Worm (Caenorhabditis elegans) whole organism, L4 larva: Measurements from ENCODE around the gene C17G10.1.

Experiments used
- F10B5.3 ChIP-seq: sonication (generic microtip); optimal IDR thresholded peaks from 2 replicates; lab custom pipeline; 2016; ENCODE audit warnings: mild to moderate bottlenecking, missing genetic modification characterization, missing compliant biosample characterization
- F26F4.8 ChIP-seq: fragments of 200-800 bp; sonication (Bioruptor generic); conservative IDR thresholded peaks from 2 replicates; pipeline ENCODE4 v1.3.6; 2022; ENCODE audit warnings: missing genetic modification characterization, missing compliant biosample characterization
- F37D6.2 ChIP-seq: sonication (generic microtip); optimal IDR thresholded peaks from 2 replicates; lab custom pipeline; 2016; ENCODE audit warnings: mild to moderate bottlenecking, missing genetic modification characterization, missing compliant biosample characterization
- T20F7.1 ChIP-seq: fragments of 200-800 bp; sonication (Bioruptor generic); optimal IDR thresholded peaks from 2 replicates; lab custom pipeline; 2018; ENCODE audit warnings: mild to moderate bottlenecking, missing genetic modification characterization, missing compliant biosample characterization
- T26A8.4 ChIP-seq: fragments of 200-800 bp; sonication (Bioruptor generic); IDR thresholded peaks from 2 replicates; pipeline ENCODE4 v1.3.6; 2022; ENCODE audit warnings: missing genetic modification characterization, missing compliant biosample characterization
- Y75B8A.6 ChIP-seq: fragments of 200-800 bp; sonication (Bioruptor generic); IDR thresholded peaks from 2 replicates; pipeline ENCODE4 v1.3.6; 2022; ENCODE audit warnings: missing genetic modification reagents, missing genetic modification characterization, missing compliant biosample characterization
- ama-1 ChIP-seq: fragments of 150-350 bp; optimal IDR thresholded peaks from 2 replicates; lab custom pipeline; 2014; ENCODE audit warnings: inconsistent platforms, mixed read lengths
- attf-4 ChIP-seq: sonication (generic microtip); optimal IDR thresholded peaks from 3 replicates; lab custom pipeline; 2017; ENCODE audit warnings: missing biosample characterization, missing genetic modification characterization
- ceh-32 ChIP-seq: sonication (generic microtip); optimal IDR thresholded peaks from 2 replicates; lab custom pipeline; 2016; ENCODE audit warnings: mild to moderate bottlenecking, missing genetic modification characterization, missing compliant biosample characterization; ENCODE audit not compliant: poor library complexity
- ceh-62 ChIP-seq: sonication (generic microtip); optimal IDR thresholded peaks from 2 replicates; lab custom pipeline; 2017; ENCODE audit warnings: missing biosample characterization, missing genetic modification characterization
- daf-16 ChIP-seq, 3 experiments: sonication (generic microtip); optimal IDR thresholded peaks; 2 replicates each; lab custom pipeline; 2016 to 2017; ENCODE audit warnings: missing genetic modification characterization in 3 of 3, missing genetic modification reagents in 3 of 3, mild to moderate bottlenecking in 2 of 3, missing compliant biosample characterization in 2 of 3, missing biosample characterization in 1 of 3, moderate library complexity in 1 of 3
- dmd-6 ChIP-seq: fragments of 200-800 bp; sonication (Bioruptor generic); IDR thresholded peaks from 2 replicates; pipeline ENCODE4 v1.3.6; 2022; ENCODE audit warnings: missing genetic modification reagents, missing genetic modification characterization, missing compliant biosample characterization
- dmd-9 ChIP-seq: fragments of 200-800 bp; sonication (Bioruptor generic); IDR thresholded peaks from 2 replicates; pipeline ENCODE4 v1.3.6; 2022; ENCODE audit warnings: missing genetic modification reagents, missing genetic modification characterization, missing compliant biosample characterization
- gei-8 ChIP-seq: fragments of 200-800 bp; sonication (Bioruptor generic); optimal IDR thresholded peaks from 2 replicates; lab custom pipeline; 2018; ENCODE audit warnings: mild to moderate bottlenecking, missing genetic modification characterization, missing compliant biosample characterization
- hmg-1.1 ChIP-seq: fragments of 200-800 bp; sonication (Bioruptor generic); IDR thresholded peaks from 2 replicates; pipeline ENCODE4 v1.3.6; 2022; ENCODE audit warnings: missing genetic modification reagents, missing genetic modification characterization, missing compliant biosample characterization
- lin-1 ChIP-seq: fragments of 200-800 bp; sonication (Bioruptor generic); IDR thresholded peaks from 2 replicates; pipeline ENCODE4 v1.3.6; 2022; ENCODE audit warnings: missing genetic modification reagents, missing genetic modification characterization, missing compliant biosample characterization
- lin-13 ChIP-seq: fragments of 150-350 bp; optimal IDR thresholded peaks from 2 replicates; lab custom pipeline; 2014; ENCODE audit warnings: missing biosample characterization, missing genetic modification reagents, missing genetic modification characterization
- lin-38 ChIP-seq: fragments of 200-800 bp; sonication (Bioruptor generic); IDR thresholded peaks from 2 replicates; pipeline ENCODE4 v1.3.6; 2022; ENCODE audit warnings: missing genetic modification reagents, missing genetic modification characterization, missing compliant biosample characterization
- lir-3 ChIP-seq: sonication (generic microtip); optimal IDR thresholded peaks from 2 replicates; lab custom pipeline; 2016; ENCODE audit warnings: mild to moderate bottlenecking, missing genetic modification characterization, missing compliant biosample characterization
- lsy-2 ChIP-seq, 2 experiments: fragments of 150-350 bp in 1 of 2; sonication (generic microtip) in 1 of 2; optimal IDR thresholded peaks; 2 replicates each; lab custom pipeline; 2014 to 2017; ENCODE audit warnings: missing biosample characterization in 2 of 2, missing genetic modification characterization in 2 of 2
- mdt-29 ChIP-seq: fragments of 200-800 bp; sonication (Bioruptor generic); IDR thresholded peaks from 2 replicates; pipeline ENCODE4 v1.3.6; 2022; ENCODE audit warnings: missing genetic modification reagents, missing genetic modification characterization, missing compliant biosample characterization
- mxl-3 ChIP-seq: fragments of 200-800 bp; sonication (Bioruptor generic); optimal IDR thresholded peaks from 2 replicates; lab custom pipeline; 2018; ENCODE audit warnings: mild to moderate bottlenecking, missing genetic modification characterization, missing compliant biosample characterization
- nhr-11 ChIP-seq: fragments of 150-350 bp; optimal IDR thresholded peaks from 2 replicates; lab custom pipeline; 2014; ENCODE audit warnings: missing biosample characterization, missing genetic modification characterization
- nhr-111 ChIP-seq: fragments of 200-800 bp; sonication (Bioruptor generic); optimal IDR thresholded peaks from 2 replicates; lab custom pipeline; 2018; ENCODE audit warnings: mild to moderate bottlenecking, missing genetic modification characterization, missing compliant biosample characterization
- nhr-25 ChIP-seq: sonication (generic microtip); optimal IDR thresholded peaks from 2 replicates; lab custom pipeline; 2017; ENCODE audit warnings: missing genetic modification characterization, mild to moderate bottlenecking, missing compliant biosample characterization, antibody characterized with exemption, moderate library complexity, borderline replicate concordance; ENCODE audit not compliant: insufficient read depth
- nhr-28 ChIP-seq: fragments of 150-350 bp; optimal IDR thresholded peaks from 2 replicates; lab custom pipeline; 2014; ENCODE audit warnings: missing biosample characterization, missing genetic modification characterization
- pha-4 ChIP-seq, 2 experiments: fragments of 150-350 bp in 1 of 2; fragments of 200-800 bp in 1 of 2; sonication (Bioruptor generic) in 1 of 2; IDR thresholded peaks in 1 of 2; optimal IDR thresholded peaks in 1 of 2; 2 replicates each; pipeline versions ENCODE4 v1.3.6 to Lab custom; 2014 to 2022; ENCODE audit warnings: missing genetic modification characterization in 2 of 2, missing genetic modification reagents in 2 of 2, missing biosample characterization in 1 of 2, missing compliant biosample characterization in 1 of 2
- rbr-2 ChIP-seq: sonication (generic microtip); optimal IDR thresholded peaks from 2 replicates; lab custom pipeline; 2016; ENCODE audit warnings: missing genotype, missing genetic modification characterization, missing compliant biosample characterization
- saeg-2 ChIP-seq: fragments of 200-800 bp; sonication (Bioruptor generic); IDR thresholded peaks from 2 replicates; pipeline ENCODE4 v1.3.6; 2022; ENCODE audit warnings: missing genetic modification reagents, missing genetic modification characterization, missing compliant biosample characterization
- sdz-12 ChIP-seq: fragments of 200-800 bp; sonication (Bioruptor generic); optimal IDR thresholded peaks from 2 replicates; lab custom pipeline; 2018; ENCODE audit warnings: mild to moderate bottlenecking, missing genetic modification characterization, missing compliant biosample characterization
- snpc-4 ChIP-seq: fragments of 150-350 bp; optimal IDR thresholded peaks from 2 replicates; lab custom pipeline; 2014; ENCODE audit warnings: missing biosample characterization, missing genetic modification characterization
- spr-1 ChIP-seq: sonication (generic microtip); optimal IDR thresholded peaks from 2 replicates; lab custom pipeline; 2016; ENCODE audit warnings: mild to moderate bottlenecking, missing genetic modification characterization, missing compliant biosample characterization
- spr-3 ChIP-seq: fragments of 200-800 bp; sonication (Bioruptor generic); optimal IDR thresholded peaks from 2 replicates; lab custom pipeline; 2018; ENCODE audit warnings: mild to moderate bottlenecking, missing genetic modification characterization, missing compliant biosample characterization
- tra-1 ChIP-seq: fragments of 200-800 bp; sonication (Bioruptor generic); IDR thresholded peaks from 2 replicates; pipeline ENCODE4 v1.3.6; 2022; ENCODE audit warnings: missing genetic modification reagents, missing genetic modification characterization, missing compliant biosample characterization
- unc-62 ChIP-seq, 3 experiments: fragments of 150-350 bp in 1 of 3; sonication (generic microtip); optimal IDR thresholded peaks in 2 of 3; peaks in 1 of 3; 1 replicate in 1 of 3; 2 replicates in 2 of 3; lab custom pipeline; 2014 to 2017; ENCODE audit warnings: missing biosample characterization in 3 of 3, missing genetic modification characterization in 3 of 3, missing genetic modification reagents in 3 of 3, missing genotype in 1 of 3
- zag-1 ChIP-seq: fragments of 150-350 bp; optimal IDR thresholded peaks from 2 replicates; lab custom pipeline; 2014; ENCODE audit warnings: missing biosample characterization, missing genetic modification characterization
- zfp-3 ChIP-seq: fragments of 200-800 bp; sonication (Bioruptor generic); conservative IDR thresholded peaks from 2 replicates; pipeline ENCODE4 v1.3.6; 2022; ENCODE audit warnings: missing genetic modification reagents, missing genetic modification characterization, missing compliant biosample characterization
- ztf-11 ChIP-seq: fragments of 150-350 bp; optimal IDR thresholded peaks from 2 replicates; lab custom pipeline; 2014; ENCODE audit warnings: missing biosample characterization, missing genetic modification characterization

C17G10.1 gene

ce11 chrII:5599326-5600044, 3.1 kb downstream of the C17G10.1 start, which contains the start of gene C17G10.10 (continued):
- no peak for TF ChIP-seq tra-1 (GFP tag; lab: Robert Waterston, UW)
- no peak for TF ChIP-seq unc-62 (GFP tag; optimal IDR thresholded peaks at IDR 0.05 in 1 of 2; lab: Kevin White, UChicago)
- no peak for TF ChIP-seq unc-62 (tag; optimal IDR thresholded peaks at IDR 0.05; lab: Kevin White, UChicago)
- no peak for TF ChIP-seq ceh-32 (tag; lab: Kevin White, UChicago)
- TF ChIP-seq mxl-3: peak; percentile 27
- TF ChIP-seq attf-4 (tag; lab: Kevin White, UChicago): no peak
- TF ChIP-seq spr-1 (tag; lab: Kevin White, UChicago): peak; percentile 76
- TF ChIP-seq T26A8.4 (GFP tag; lab: Robert Waterston, UW): peak; percentile 88; the same call in 1 of the 2 replicates
- TF ChIP-seq F10B5.3 (tag; lab: Kevin White, UChicago): peak; percentile 24
- TF ChIP-seq F37D6.2: no peak
- no peak for TF ChIP-seq F26F4.8 (GFP tag; lab: Robert Waterston, UW)
- TF ChIP-seq lin-13 (GFP tag; lab: Kevin White, UChicago): peak; percentile 39
- peak; percentile 33; the same call in 1 of the 2 replicates for TF ChIP-seq lin-1 (GFP tag; lab: Robert Waterston, UW)
- peak; percentile 67 for TF ChIP-seq rbr-2 (tag; lab: Kevin White, UChicago)
- peak in 1 of 2 experiments; percentile 65 for TF ChIP-seq lsy-2 (tag; optimal IDR thresholded peaks at IDR 0.05; lab: Kevin White, UChicago)
- peak; percentile 59 for TF ChIP-seq nhr-111 (GFP tag; lab: Kevin White, UChicago)
- peak; percentile 70 for TF ChIP-seq spr-3 (GFP tag; lab: Kevin White, UChicago)
- peak; percentile 72 for TF ChIP-seq nhr-28
- TF ChIP-seq pha-4 (GFP tag; IDR thresholded peaks at IDR 0.05; lab: Robert Waterston, UW): peak; percentile 50
- peak; percentile 6 for TF ChIP-seq pha-4 (tag; optimal IDR thresholded peaks at IDR 0.05; lab: Kevin White, UChicago)
- peak; percentile 58; the same call in 1 of the 2 replicates for TF ChIP-seq hmg-1.1 (GFP tag; lab: Robert Waterston, UW)
- TF ChIP-seq saeg-2 (GFP tag; lab: Robert Waterston, UW): no peak
- no peak for TF ChIP-seq Y75B8A.6
- peak; percentile 26 for TF ChIP-seq nhr-11 (tag; lab: Kevin White, UChicago)
- peak; percentile 35 to 79 for TF ChIP-seq daf-16 (GFP tag; optimal IDR thresholded peaks at IDR 0.05; lab: Kevin White, UChicago)
- TF ChIP-seq daf-16 (tag; optimal IDR thresholded peaks at IDR 0.05; lab: Kevin White, UChicago): peak; percentile 82
- TF ChIP-seq, all 104 proteins: peak for 44

DNA sequence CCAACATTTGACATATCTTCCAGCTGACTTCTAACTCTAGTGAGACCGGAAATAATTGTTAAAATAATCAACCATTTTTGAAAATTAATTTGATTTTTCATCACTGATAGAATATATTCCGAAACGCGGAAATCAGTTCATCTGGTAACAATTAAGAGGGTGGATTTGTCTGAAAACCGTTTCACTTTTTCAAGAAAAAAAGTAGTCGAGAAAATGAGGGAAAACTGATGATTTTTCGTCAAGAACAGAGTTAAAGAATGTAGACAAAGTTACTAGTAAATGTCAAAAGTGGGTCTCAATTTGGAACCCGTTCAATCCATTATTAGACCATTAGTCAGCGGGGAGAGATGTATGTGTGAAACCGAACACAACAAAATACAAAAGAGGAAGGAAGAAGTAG, 6.8 kb downstream of the C17G10.1 start, which contains the start of gene C17G10.6:
Gene C17G10.6, minus strand, starts transcription at position 101 of the 400 bp plus-strand sequence.
- TF ChIP-seq zag-1 (tag; lab: Kevin White, UChicago): no peak
- no peak for TF ChIP-seq sdz-12
- TF ChIP-seq T20F7.1: no peak
- TF ChIP-seq dmd-9: no peak
- no peak for TF ChIP-seq spr-3 (GFP tag; lab: Kevin White, UChicago)
- no peak for TF ChIP-seq ceh-62 (tag; lab: Kevin White, UChicago)
- no peak for TF ChIP-seq ztf-11 (tag; lab: Kevin White, UChicago)
- TF ChIP-seq mdt-29 (GFP tag; lab: Robert Waterston, UW): no peak
- no peak for TF ChIP-seq zfp-3 (GFP tag; lab: Robert Waterston, UW)
- no peak for TF ChIP-seq nhr-25 (tag; lab: Kevin White, UChicago)
- no peak for TF ChIP-seq spr-1 (tag; lab: Kevin White, UChicago)
- no peak for TF ChIP-seq snpc-4

DNA sequence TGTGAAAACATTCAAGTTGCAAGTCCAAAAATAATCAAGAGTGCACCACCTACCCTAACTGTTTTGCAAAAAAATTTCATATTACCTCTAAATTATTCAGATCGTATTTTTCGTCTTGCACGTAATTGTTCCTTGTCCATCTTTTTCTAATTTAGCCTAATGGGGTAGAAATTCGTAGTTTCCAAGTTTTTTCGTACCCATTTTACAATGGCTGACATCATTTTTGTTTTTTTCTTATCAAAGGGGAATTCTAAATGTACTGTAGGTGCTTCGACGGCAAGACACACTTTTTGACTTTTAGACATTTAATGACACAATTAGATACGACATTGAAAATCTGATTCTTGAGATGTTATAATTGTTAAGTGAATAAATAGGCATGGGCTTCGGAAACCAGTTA, 8.1 kb downstream of the C17G10.1 start:
- TF ChIP-seq gei-8 (GFP tag; lab: Kevin White, UChicago) (no peak), lin-38 (no peak), lir-3 (tag; lab: Kevin White, UChicago) (no peak), dmd-6 (GFP tag; lab: Robert Waterston, UW) (no peak), ama-1 (lab: Kevin White, UChicago) (no peak)
